Worm (Caenorhabditis elegans) whole organism, L3 larva: ENCODE measurements around the gene C12D5.5.

ENCODE experiments used
- lin-39 ChIP-seq: fragments of 150-350 bp; optimal IDR thresholded peaks from 2 replicates; lab custom pipeline; 2018; ENCODE audit warnings: missing biosample characterization, missing genetic modification reagents, missing genetic modification characterization
- mml-1 ChIP-seq: fragments of 150-350 bp; sonication (generic microtip); optimal IDR thresholded peaks from 3 replicates; lab custom pipeline; 2014; ENCODE audit warnings: missing biosample characterization, missing genetic modification characterization

ce11 chrV:7716034-7716433, 48.0 kb downstream of the C12D5.5 start, which contains the start of gene ZK105.12:
- TF ChIP-seq mml-1 (tag; lab: Kevin White, UChicago): no peak
- TF ChIP-seq lin-39: no peak
